Fruit fly (Drosophila melanogaster) Kc167 (cell line): ENCODE data around the gene Tyler.

Source experiments
- Myc ChIP-seq: fragments of >200 bp; optimal IDR thresholded peaks from 2 replicates; lab custom pipeline; 2017; ENCODE audit warnings: missing external identifiers
- Sin3A ChIP-seq: fragments of >200 bp; optimal IDR thresholded peaks from 2 replicates; lab custom pipeline; 2018; ENCODE audit warnings: missing external identifiers
- h ChIP-seq: fragments of >200 bp; optimal IDR thresholded peaks from 3 replicates; lab custom pipeline; 2018; ENCODE audit warnings: missing external identifiers
- insv ChIP-seq: fragments of >200 bp; optimal IDR thresholded peaks from 3 replicates; lab custom pipeline; 2018; ENCODE audit warnings: missing external identifiers
- psq ChIP-seq: fragments of >200 bp; optimal IDR thresholded peaks from 2 replicates; lab custom pipeline; 2017; ENCODE audit warnings: missing external identifiers
- ttk ChIP-seq: sonication (Bioruptor generic); optimal IDR thresholded peaks from 2 replicates; lab custom pipeline; 2017; ENCODE audit warnings: missing external identifiers

The Tyler gene

dm6 chrX:19611226-19611625, at the start of gene Tyler, which contains the start of gene Shawn:
Gene Tyler (plus strand): TSS chrX:19611526.
Gene Shawn (plus strand): TSS chrX:19611526.
- TF ChIP-seq ttk (no peak), insv (no peak), Myc (no peak), psq (no peak), h (no peak), Sin3A (no peak)

- TF ChIP-seq h (no peak), insv (no peak), Sin3A (no peak), psq (no peak), Myc (no peak), ttk (no peak)
These were observed 45.5 kb upstream of the Tyler start, which contains the start of the genes Grip84 and car for dm6 chrX:19565714-19566316. Gene Grip84 (minus strand): TSS chrX:19565764. Gene car (plus strand): TSS chrX:19566019.

dm6 chrX:19573687-19574086, 37.6 kb upstream of the Tyler start:
- TF ChIP-seq h = no peak
- TF ChIP-seq Myc = no peak
- no peak for TF ChIP-seq ttk
- no peak for TF ChIP-seq insv
- no peak for TF ChIP-seq Sin3A
- no peak for TF ChIP-seq psq

- no peak for TF ChIP-seq Myc
- TF ChIP-seq ttk = peak; percentile 6
These were observed 33.2 kb upstream of the Tyler start for dm6 chrX:19577940-19578632.

- TF ChIP-seq ttk (no peak), psq (no peak), insv (no peak), Myc (no peak), Sin3A (no peak), h (no peak)
These were observed 32.2 kb upstream of the Tyler start for dm6 chrX:19578908-19579647.

dm6 chrX:19579648-19580301, 31.6 kb upstream of the Tyler start, which contains the start of gene Tao:
Gene Tao (minus strand): TSS chrX:19579800.
- no peak for TF ChIP-seq Myc
- no peak for TF ChIP-seq ttk
- TF ChIP-seq Sin3A = no peak
- TF ChIP-seq psq = no peak
- TF ChIP-seq insv = no peak
- TF ChIP-seq h = no peak

- TF ChIP-seq insv (no peak), psq (no peak), h (no peak), Sin3A (no peak), ttk (no peak), Myc (no peak)
These were observed 29.4 kb upstream of the Tyler start, which contains the start of gene CG14218 for dm6 chrX:19581881-19582280. Gene CG14218 (minus strand): TSS chrX:19581981.

- TF ChIP-seq insv = no peak
- no peak for TF ChIP-seq ttk
- TF ChIP-seq psq = no peak
- TF ChIP-seq h = no peak
These were observed 28.6 kb upstream of the Tyler start for dm6 chrX:19582732-19583131.

- TF ChIP-seq ttk = no peak
- no peak for TF ChIP-seq psq
- no peak for TF ChIP-seq insv
- TF ChIP-seq h = no peak
- TF ChIP-seq Sin3A = no peak
- no peak for TF ChIP-seq Myc
These were observed 28.0 kb upstream of the Tyler start, which contains the start of gene CG14204 for dm6 chrX:19583317-19583716. Gene CG14204 (plus strand): TSS chrX:19583617.

- TF ChIP-seq insv (no peak), psq (no peak), Myc (no peak), ttk (no peak), Sin3A (no peak), h (no peak)
These were observed 26.2 kb upstream of the Tyler start for dm6 chrX:19585142-19585541.

- TF ChIP-seq h (no peak), Myc (no peak), Sin3A (no peak), insv (no peak), ttk (no peak), psq (no peak)
These were observed 21.3 kb upstream of the Tyler start, which contains the start of gene CG14219 for dm6 chrX:19590070-19590469. Gene CG14219 (minus strand): TSS chrX:19590170.

- TF ChIP-seq Sin3A (no peak), ttk (no peak), insv (no peak), Myc (no peak), h (no peak), psq (no peak)
These were observed 20.7 kb upstream of the Tyler start for dm6 chrX:19590579-19590978.

dm6 chrX:19592309-19592708, 19.0 kb upstream of the Tyler start, which contains the start of gene CG14205:
Gene CG14205 (plus strand): TSS chrX:19592609.
- no peak for TF ChIP-seq psq
- TF ChIP-seq ttk = no peak
- TF ChIP-seq h = no peak

dm6 chrX:19595862-19596261, 15.5 kb upstream of the Tyler start:
- no peak for TF ChIP-seq Sin3A
- no peak for TF ChIP-seq insv
- TF ChIP-seq psq = no peak
- TF ChIP-seq h = no peak
- TF ChIP-seq ttk = no peak
- TF ChIP-seq Myc = no peak
